Worm (Caenorhabditis elegans) whole organism, L4 larva: ENCODE measurements around the gene C27H6.8.

ENCODE experiments used
- F49E8.2 ChIP-seq: sonication (generic microtip); optimal IDR thresholded peaks from 2 replicates; lab custom pipeline; 2016; ENCODE audit warnings: missing compliant biosample characterization, mild to moderate bottlenecking, missing genetic modification characterization, borderline replicate concordance
- R02D3.7 ChIP-seq: fragments of 150-350 bp; sonication (generic microtip); optimal IDR thresholded peaks from 3 replicates; lab custom pipeline; 2014; ENCODE audit warnings: missing biosample characterization, missing genetic modification characterization
- T26A8.4 ChIP-seq: fragments of 200-800 bp; sonication (Bioruptor generic); IDR thresholded peaks from 2 replicates; pipeline ENCODE4 v1.3.6; 2022; ENCODE audit warnings: missing genetic modification characterization, missing compliant biosample characterization
- Y75B8A.6 ChIP-seq: fragments of 200-800 bp; sonication (Bioruptor generic); IDR thresholded peaks from 2 replicates; pipeline ENCODE4 v1.3.6; 2022; ENCODE audit warnings: missing genetic modification reagents, missing genetic modification characterization, missing compliant biosample characterization
- ZK546.5 ChIP-seq, 2 experiments: sonication (generic microtip); optimal IDR thresholded peaks; 2 replicates each; lab custom pipeline; 2017; ENCODE audit warnings: missing biosample characterization in 2 of 2, missing genetic modification characterization in 2 of 2
- attf-4 ChIP-seq: sonication (generic microtip); optimal IDR thresholded peaks from 3 replicates; lab custom pipeline; 2017; ENCODE audit warnings: missing biosample characterization, missing genetic modification characterization
- ceh-28 ChIP-seq: fragments of 150-350 bp; optimal IDR thresholded peaks from 2 replicates; lab custom pipeline; 2014; ENCODE audit warnings: missing biosample characterization, missing genetic modification reagents, missing genetic modification characterization
- ceh-32 ChIP-seq: sonication (generic microtip); optimal IDR thresholded peaks from 2 replicates; lab custom pipeline; 2016; ENCODE audit warnings: mild to moderate bottlenecking, missing genetic modification characterization, missing compliant biosample characterization; ENCODE audit not compliant: poor library complexity
- daf-16 ChIP-seq, 3 experiments: sonication (generic microtip); optimal IDR thresholded peaks; 2 replicates each; lab custom pipeline; 2016 to 2017; ENCODE audit warnings: missing genetic modification characterization in 3 of 3, missing genetic modification reagents in 3 of 3, mild to moderate bottlenecking in 2 of 3, missing compliant biosample characterization in 2 of 3, missing biosample characterization in 1 of 3, moderate library complexity in 1 of 3
- dmd-6 ChIP-seq: fragments of 200-800 bp; sonication (Bioruptor generic); IDR thresholded peaks from 2 replicates; pipeline ENCODE4 v1.3.6; 2022; ENCODE audit warnings: missing genetic modification reagents, missing genetic modification characterization, missing compliant biosample characterization
- dmd-8 ChIP-seq: fragments of 200-800 bp; sonication (Bioruptor generic); IDR thresholded peaks from 2 replicates; pipeline ENCODE4 v1.3.6; 2022; ENCODE audit warnings: missing genetic modification characterization, missing compliant biosample characterization
- dpl-1 ChIP-seq: fragments of 150-350 bp; optimal IDR thresholded peaks from 2 replicates; lab custom pipeline; 2014; ENCODE audit warnings: missing biosample characterization, missing genetic modification reagents, missing genetic modification characterization
- dve-1 ChIP-seq: sonication (generic microtip); optimal IDR thresholded peaks from 2 replicates; lab custom pipeline; 2017; ENCODE audit warnings: antibody characterized with exemption, mild to moderate bottlenecking, missing genetic modification characterization, missing compliant biosample characterization; ENCODE audit not compliant: insufficient read depth
- hif-1 ChIP-seq, 2 experiments: sonication (generic microtip); optimal IDR thresholded peaks; 2 replicates each; lab custom pipeline; 2016 to 2017; ENCODE audit warnings: missing compliant biosample characterization in 2 of 2, missing genetic modification characterization in 2 of 2, missing genetic modification reagents in 2 of 2, missing genotype in 2 of 2, mild to moderate bottlenecking in 1 of 2
- hlh-11 ChIP-seq: fragments of 200-800 bp; sonication (Bioruptor generic); optimal IDR thresholded peaks from 2 replicates; lab custom pipeline; 2018; ENCODE audit warnings: mild to moderate bottlenecking, missing genetic modification characterization, missing compliant biosample characterization
- hlh-30 ChIP-seq: sonication (generic microtip); optimal IDR thresholded peaks from 2 replicates; lab custom pipeline; 2017; ENCODE audit warnings: antibody characterized with exemption, mild to moderate bottlenecking, missing genetic modification characterization, missing compliant biosample characterization; ENCODE audit not compliant: insufficient read depth
- hmg-1.1 ChIP-seq: fragments of 200-800 bp; sonication (Bioruptor generic); IDR thresholded peaks from 2 replicates; pipeline ENCODE4 v1.3.6; 2022; ENCODE audit warnings: missing genetic modification reagents, missing genetic modification characterization, missing compliant biosample characterization
- lin-1 ChIP-seq: fragments of 200-800 bp; sonication (Bioruptor generic); IDR thresholded peaks from 2 replicates; pipeline ENCODE4 v1.3.6; 2022; ENCODE audit warnings: missing genetic modification reagents, missing genetic modification characterization, missing compliant biosample characterization
- lin-13 ChIP-seq: fragments of 150-350 bp; optimal IDR thresholded peaks from 2 replicates; lab custom pipeline; 2014; ENCODE audit warnings: missing biosample characterization, missing genetic modification reagents, missing genetic modification characterization
- lin-29 ChIP-seq: fragments of 200-800 bp; sonication (Bioruptor generic); IDR thresholded peaks from 2 replicates; pipeline ENCODE4 v1.3.6; 2022; ENCODE audit warnings: missing genetic modification reagents, missing genetic modification characterization, missing compliant biosample characterization
- lsy-2 ChIP-seq, 2 experiments: fragments of 150-350 bp in 1 of 2; sonication (generic microtip) in 1 of 2; optimal IDR thresholded peaks; 2 replicates each; lab custom pipeline; 2014 to 2017; ENCODE audit warnings: missing biosample characterization in 2 of 2, missing genetic modification characterization in 2 of 2
- mdl-1 ChIP-seq, 2 experiments: fragments of 150-350 bp in 1 of 2; sonication (generic microtip) in 1 of 2; optimal IDR thresholded peaks; 2 replicates each; lab custom pipeline; 2014 to 2017; ENCODE audit warnings: missing biosample characterization in 2 of 2, missing genetic modification characterization in 2 of 2
- mdt-29 ChIP-seq: fragments of 200-800 bp; sonication (Bioruptor generic); IDR thresholded peaks from 2 replicates; pipeline ENCODE4 v1.3.6; 2022; ENCODE audit warnings: missing genetic modification reagents, missing genetic modification characterization, missing compliant biosample characterization
- mep-1 ChIP-seq: fragments of 150-350 bp; sonication (generic microtip); optimal IDR thresholded peaks from 3 replicates; lab custom pipeline; 2014; ENCODE audit warnings: missing biosample characterization, missing genetic modification characterization
- mes-2 ChIP-seq: sonication (generic microtip); optimal IDR thresholded peaks from 2 replicates; lab custom pipeline; 2016; ENCODE audit warnings: missing genotype, mild to moderate bottlenecking, missing genetic modification characterization, missing compliant biosample characterization; ENCODE audit not compliant: poor library complexity, severe bottlenecking
- mxl-3 ChIP-seq: fragments of 200-800 bp; sonication (Bioruptor generic); optimal IDR thresholded peaks from 2 replicates; lab custom pipeline; 2018; ENCODE audit warnings: mild to moderate bottlenecking, missing genetic modification characterization, missing compliant biosample characterization
- nhr-102 ChIP-seq: sonication (generic microtip); optimal IDR thresholded peaks from 2 replicates; lab custom pipeline; 2016; ENCODE audit warnings: mild to moderate bottlenecking, missing genetic modification characterization, moderate library complexity, missing compliant biosample characterization
- nhr-28 ChIP-seq: fragments of 150-350 bp; optimal IDR thresholded peaks from 2 replicates; lab custom pipeline; 2014; ENCODE audit warnings: missing biosample characterization, missing genetic modification characterization
- nhr-41 ChIP-seq: fragments of 200-800 bp; sonication (Bioruptor generic); IDR thresholded peaks from 2 replicates; pipeline ENCODE4 v1.3.6; 2022; ENCODE audit warnings: missing genetic modification reagents, missing genetic modification characterization, missing compliant biosample characterization
- nhr-48 ChIP-seq: sonication (generic microtip); optimal IDR thresholded peaks from 2 replicates; lab custom pipeline; 2016; ENCODE audit warnings: mild to moderate bottlenecking, missing genetic modification characterization, missing compliant biosample characterization
- php-3 ChIP-seq: fragments of 200-800 bp; sonication (Bioruptor generic); IDR thresholded peaks from 2 replicates; pipeline ENCODE4 v1.3.6; 2022; ENCODE audit warnings: missing genetic modification reagents, missing genetic modification characterization, missing compliant biosample characterization
- pqm-1 ChIP-seq: sonication (generic microtip); optimal IDR thresholded peaks from 2 replicates; lab custom pipeline; 2017; ENCODE audit warnings: missing biosample characterization, missing genetic modification characterization
- rbr-2 ChIP-seq: sonication (generic microtip); optimal IDR thresholded peaks from 2 replicates; lab custom pipeline; 2016; ENCODE audit warnings: missing genotype, missing genetic modification characterization, missing compliant biosample characterization
- set-16 ChIP-seq: fragments of 200-800 bp; sonication (Bioruptor generic); IDR thresholded peaks from 2 replicates; pipeline ENCODE4 v1.3.6; 2022; ENCODE audit warnings: missing genetic modification reagents, missing genetic modification characterization, missing compliant biosample characterization
- tra-1 ChIP-seq: fragments of 200-800 bp; sonication (Bioruptor generic); IDR thresholded peaks from 2 replicates; pipeline ENCODE4 v1.3.6; 2022; ENCODE audit warnings: missing genetic modification reagents, missing genetic modification characterization, missing compliant biosample characterization
- unc-130 ChIP-seq: sonication (generic microtip); optimal IDR thresholded peaks from 2 replicates; lab custom pipeline; 2016; ENCODE audit warnings: missing genetic modification reagents, missing genetic modification characterization, missing compliant biosample characterization
- unc-62 ChIP-seq, 3 experiments: fragments of 150-350 bp in 1 of 3; sonication (generic microtip); optimal IDR thresholded peaks in 2 of 3; peaks in 1 of 3; 1 replicate in 1 of 3; 2 replicates in 2 of 3; lab custom pipeline; 2014 to 2017; ENCODE audit warnings: missing biosample characterization in 3 of 3, missing genetic modification characterization in 3 of 3, missing genetic modification reagents in 3 of 3, missing genotype in 1 of 3
- zfp-2 ChIP-seq: sonication (generic microtip); optimal IDR thresholded peaks from 2 replicates; lab custom pipeline; 2016; ENCODE audit warnings: mild to moderate bottlenecking, missing genetic modification characterization, missing compliant biosample characterization
- ztf-11 ChIP-seq: fragments of 150-350 bp; optimal IDR thresholded peaks from 2 replicates; lab custom pipeline; 2014; ENCODE audit warnings: missing biosample characterization, missing genetic modification characterization
- ztf-7 ChIP-seq: fragments of 150-350 bp; optimal IDR thresholded peaks from 2 replicates; lab custom pipeline; 2014; ENCODE audit warnings: missing biosample characterization, missing genetic modification characterization

Gene C27H6.8

DNA sequence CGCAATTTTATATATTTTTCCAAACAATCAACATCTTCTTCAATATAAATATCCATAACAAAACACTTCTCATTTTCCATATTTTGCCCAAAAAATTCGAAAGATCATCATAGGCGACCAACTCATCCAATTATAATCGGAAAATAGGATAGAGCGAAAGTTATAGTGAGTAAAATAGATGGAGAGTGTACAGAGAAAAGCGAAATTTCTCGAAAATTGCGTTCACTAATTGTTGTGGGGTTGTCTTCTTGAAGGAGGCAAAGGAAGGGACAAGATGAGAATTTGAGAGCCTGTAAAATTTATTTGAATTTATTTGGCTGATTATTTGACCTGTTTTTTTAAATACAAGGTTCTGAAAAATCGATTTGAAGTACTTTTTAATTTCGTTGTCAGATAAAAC is 48.0 kb upstream of the C27H6.8 start:
- TF ChIP-seq rbr-2 (tag; lab: Kevin White, UChicago), result peak; percentile 5
- TF ChIP-seq php-3 (GFP tag; lab: Robert Waterston, UW), result no peak

DNA sequence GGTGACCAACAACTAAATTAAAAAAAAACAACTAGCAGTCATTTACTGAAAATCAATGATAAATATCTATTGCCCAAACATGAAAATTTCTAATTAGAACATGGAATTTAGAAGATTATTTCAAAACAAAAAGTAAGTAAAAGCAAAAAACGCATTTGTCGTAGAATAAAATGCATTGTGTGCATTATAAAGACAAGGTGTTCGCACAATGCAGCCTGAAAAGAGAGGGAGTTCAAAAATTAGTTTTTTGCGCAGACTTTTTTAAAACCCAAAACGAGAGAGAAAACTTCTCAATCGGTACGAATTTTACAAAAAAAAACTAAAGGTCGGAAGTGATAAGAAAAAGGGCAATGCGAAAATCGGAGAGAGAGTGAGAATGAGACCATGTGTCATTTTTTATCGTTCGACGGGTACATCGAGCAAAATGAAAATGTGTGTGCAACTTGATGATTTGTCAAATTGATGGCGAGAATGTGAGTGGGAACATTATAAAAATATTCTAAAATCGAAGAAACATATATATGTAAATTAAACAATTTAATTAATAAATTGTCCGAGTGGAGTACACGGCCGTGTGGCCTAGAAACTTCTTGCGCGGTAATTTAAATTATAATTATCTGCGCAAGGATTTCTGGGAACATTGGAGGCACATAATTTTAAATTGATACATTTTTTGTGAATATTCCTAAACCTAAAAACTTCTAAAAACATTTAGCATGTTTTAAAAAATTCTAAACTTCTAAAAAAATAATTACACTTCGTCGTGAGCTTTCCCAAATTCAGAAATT is 44.0 kb upstream of the C27H6.8 start:
- TF ChIP-seq dmd-6 (GFP tag; lab: Robert Waterston, UW) (peak; percentile 82), nhr-102 (tag; lab: Kevin White, UChicago) (peak; percentile 31), hlh-30 (tag; lab: Kevin White, UChicago) (peak; percentile 50), T26A8.4 (GFP tag; lab: Robert Waterston, UW) (no peak), mxl-3 (GFP tag; lab: Kevin White, UChicago) (peak; percentile 73), ztf-11 (tag; lab: Kevin White, UChicago) (no peak), F49E8.2 (tag; lab: Kevin White, UChicago) (peak; percentile 16), ZK546.5 (tag; optimal IDR thresholded peaks at IDR 0.05; lab: Kevin White, UChicago) (no peak), lin-29 (GFP tag; lab: Robert Waterston, UW) (0 out of 2 replicates have a peak, but pooled peaks have one; percentile 13), nhr-28 (tag; lab: Kevin White, UChicago) (peak; percentile 81), ceh-28 (tag; lab: Kevin White, UChicago) (no peak), dpl-1 (GFP tag; lab: Kevin White, UChicago) (peak; percentile 88), mes-2 (tag; lab: Kevin White, UChicago) (peak; percentile 87), dve-1 (peak; percentile 43), hlh-11 (tag; lab: Kevin White, UChicago) (peak; percentile 54), pqm-1 (peak; percentile 55), nhr-48 (tag; lab: Kevin White, UChicago) (peak; percentile 8), mep-1 (tag; lab: Kevin White, UChicago) (peak; percentile 24), lin-1 (0 out of 2 replicates have a peak, but pooled peaks have one; percentile 45), mdl-1 (tag; optimal IDR thresholded peaks at IDR 0.05; lab: Kevin White, UChicago) (peak in 1 of 2 experiments; percentile 47), tra-1 (0 out of 2 replicates have a peak, but pooled peaks have one; percentile 32), ztf-7 (tag; lab: Kevin White, UChicago) (no peak), lsy-2 (tag; optimal IDR thresholded peaks at IDR 0.05; lab: Kevin White, UChicago) (peak in 1 of 2 experiments; percentile 48)
- TF ChIP-seq, all 104 proteins: peak for 18

DNA sequence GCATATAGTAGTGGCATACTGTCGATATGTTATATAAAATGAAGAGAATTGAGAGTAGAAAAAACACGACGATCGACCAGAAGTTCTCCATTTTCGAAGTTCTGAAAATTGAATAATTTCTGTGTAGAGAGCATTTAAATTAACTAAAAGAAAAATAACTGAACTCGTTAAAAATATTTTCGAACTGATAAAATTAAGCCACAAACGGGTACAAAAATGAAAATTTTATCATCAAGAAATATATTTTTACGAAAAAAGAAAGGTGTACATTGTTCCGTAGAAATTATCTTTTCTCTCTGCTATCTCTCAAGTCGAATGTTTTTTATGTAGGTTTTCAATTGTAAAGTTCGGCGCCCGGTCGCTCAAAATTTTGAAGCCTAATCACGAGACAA is 43.4 kb upstream of the C27H6.8 start, which contains the start of gene acl-2:
acl-2 (minus strand) TSS at position 101 of the 392 bp plus-strand sequence.
- TF ChIP-seq daf-16 (GFP tag; optimal IDR thresholded peaks at IDR 0.05; lab: Kevin White, UChicago), result no peak
- peak; percentile 46 for TF ChIP-seq daf-16 (tag; optimal IDR thresholded peaks at IDR 0.05; lab: Kevin White, UChicago)
- no peak for TF ChIP-seq set-16 (GFP tag; lab: Robert Waterston, UW)
- peak in 1 of 2 experiments; percentile 42 for TF ChIP-seq unc-62 (GFP tag; optimal IDR thresholded peaks at IDR 0.05 in 1 of 2; lab: Kevin White, UChicago)
- no peak for TF ChIP-seq unc-62 (tag; optimal IDR thresholded peaks at IDR 0.05; lab: Kevin White, UChicago)
- TF ChIP-seq lin-13 (GFP tag; lab: Kevin White, UChicago), result peak; percentile 4

DNA sequence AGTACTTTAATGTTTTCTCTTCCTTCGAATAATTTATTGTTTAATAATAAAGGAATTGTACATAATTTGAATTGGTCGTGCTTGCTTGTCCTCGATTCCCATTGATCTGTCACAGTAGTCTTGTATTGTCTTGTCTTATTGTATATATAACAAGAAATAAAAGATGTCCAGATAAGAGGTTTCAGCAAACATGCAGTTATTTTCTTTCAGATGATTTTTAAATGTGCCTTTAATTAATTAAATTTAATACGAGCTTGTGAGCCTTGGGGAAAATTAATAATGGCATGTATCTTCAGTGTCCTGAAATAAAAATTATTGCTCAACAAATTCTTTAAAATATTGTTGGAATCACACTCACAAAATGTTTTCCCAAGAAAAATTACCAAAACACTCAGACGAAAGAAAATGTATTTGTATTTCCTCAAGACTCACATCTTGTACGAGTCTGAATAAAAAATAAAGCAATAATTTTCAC is 35.5 kb upstream of the C27H6.8 start:
- peak; percentile 81 for TF ChIP-seq unc-130 (GFP tag; lab: Kevin White, UChicago)
- no peak for TF ChIP-seq nhr-41
- peak; percentile 52 for TF ChIP-seq F49E8.2 (tag; lab: Kevin White, UChicago)
- TF ChIP-seq mxl-3 (GFP tag; lab: Kevin White, UChicago), result no peak
- no peak for TF ChIP-seq hlh-30 (tag; lab: Kevin White, UChicago)
- no peak for TF ChIP-seq hif-1 (tag; optimal IDR thresholded peaks at IDR 0.05; lab: Kevin White, UChicago)
- no peak for TF ChIP-seq lsy-2 (tag; optimal IDR thresholded peaks at IDR 0.05; lab: Kevin White, UChicago)
- no peak for TF ChIP-seq hmg-1.1 (GFP tag; lab: Robert Waterston, UW)
- no peak for TF ChIP-seq zfp-2
- no peak for TF ChIP-seq php-3 (GFP tag; lab: Robert Waterston, UW)
- no peak for TF ChIP-seq R02D3.7 (tag; lab: Kevin White, UChicago)
- TF ChIP-seq ceh-32 (tag; lab: Kevin White, UChicago), result no peak
- no peak for TF ChIP-seq dmd-8 (GFP tag; lab: Robert Waterston, UW)
- TF ChIP-seq attf-4 (tag; lab: Kevin White, UChicago), result no peak
- no peak for TF ChIP-seq ZK546.5 (tag; optimal IDR thresholded peaks at IDR 0.05; lab: Kevin White, UChicago)
- no peak for TF ChIP-seq mdt-29
- no peak for TF ChIP-seq pqm-1
- no peak for TF ChIP-seq Y75B8A.6 (GFP tag; lab: Robert Waterston, UW)
- TF ChIP-seq lin-13 (GFP tag; lab: Kevin White, UChicago), result no peak
